Fruit fly (Drosophila melanogaster): ENCODE results near the gene CG9458.

CG9458 gene

DNA sequence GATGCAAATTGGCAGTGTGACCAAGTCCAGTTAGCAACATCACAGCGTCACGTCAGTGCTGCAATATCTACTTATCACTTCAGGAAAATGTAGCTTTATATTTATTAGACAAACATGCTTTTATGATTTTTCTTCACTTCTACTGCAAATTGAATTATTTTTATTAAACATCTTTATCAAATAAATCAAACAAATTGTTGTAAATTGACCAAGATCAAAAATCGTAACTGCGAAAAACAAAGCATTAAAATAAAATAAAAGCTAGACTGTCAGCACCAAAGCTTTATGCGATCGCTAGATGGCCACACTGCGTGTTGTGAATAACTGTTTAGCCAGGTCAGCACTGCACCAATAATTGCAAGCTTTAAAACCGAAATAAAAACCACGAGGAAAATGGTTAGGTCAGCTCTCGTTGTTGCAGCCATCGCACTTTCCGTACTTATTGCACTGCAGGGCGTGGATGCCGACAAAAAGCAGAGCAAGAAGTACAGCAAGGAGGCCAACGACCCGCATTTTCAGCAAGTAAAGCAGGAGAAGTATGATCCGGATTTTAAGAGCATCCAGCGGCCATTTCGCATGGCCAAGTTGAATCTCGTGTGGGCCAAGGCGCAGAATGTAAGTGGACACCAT, 28.4 kb downstream of the CG9458 start, which contains the start of the genes CG12945 and CG8507 (continued):
- TF ChIP-seq CG18011 (GFP tag; optimal IDR thresholded peaks at IDR 0.05), result peak; percentile 28
- peak; percentile 8 for TF ChIP-seq nom (GFP tag; optimal IDR thresholded peaks at IDR 0.05)
- no peak for TF ChIP-seq sens-2 (GFP tag; IDR thresholded peaks at IDR 0.05)
- TF ChIP-seq CG4617 (GFP tag; optimal IDR thresholded peaks at IDR 0.05; ENCODE audit: borderline replicate concordance), result peak; percentile 41
- peak; percentile 68 for TF ChIP-seq Xbp1 (GFP tag; optimal IDR thresholded peaks at IDR 0.05)
- 0 out of 2 replicates have a peak, but pooled peaks have one; percentile 31 for TF ChIP-seq E2f2 (GFP tag; IDR thresholded peaks at IDR 0.05)
- no peak for TF ChIP-seq yki (optimal IDR thresholded peaks at IDR 0.05)
- TF ChIP-seq Gsc (GFP tag; IDR thresholded peaks at IDR 0.05), result no peak
- no peak for TF ChIP-seq so (GFP tag; IDR thresholded peaks at IDR 0.05)
- TF ChIP-seq croc (GFP tag; conservative IDR thresholded peaks at IDR 0.05), result no peak
- TF ChIP-seq CG7556 (GFP tag; optimal IDR thresholded peaks at IDR 0.05), result no peak
- peak; percentile 69 for TF ChIP-seq CG17361 (GFP tag; IDR thresholded peaks at IDR 0.05)
- no peak for TF ChIP-seq p53 (GFP tag; optimal IDR thresholded peaks at IDR 0.05)
- no peak for TF ChIP-seq Lhr (GFP tag; optimal IDR thresholded peaks at IDR 0.05)
- TF ChIP-seq dimm (GFP tag; IDR thresholded peaks at IDR 0.05), result no peak
- TF ChIP-seq wdn (GFP tag; IDR thresholded peaks at IDR 0.05), result no peak
- TF ChIP-seq Oli (tag; optimal IDR thresholded peaks at IDR 0.05), result peak; percentile 13
- no peak for TF ChIP-seq CG10274 (GFP tag; optimal IDR thresholded peaks at IDR 0.05)
- TF ChIP-seq stwl (tag; optimal IDR thresholded peaks at IDR 0.05), result peak; percentile 65
- TF ChIP-seq MBD-R2 (GFP tag; IDR thresholded peaks at IDR 0.05), result peak; percentile 75
- TF ChIP-seq hb (GFP tag; IDR thresholded peaks at IDR 0.05; ENCODE audit: partially characterized antibody), result no peak
- TF ChIP-seq CG15479 (GFP tag; optimal IDR thresholded peaks at IDR 0.05), result peak; percentile 8
- no peak for TF ChIP-seq TFAM (GFP tag; optimal IDR thresholded peaks at IDR 0.05)
- TF ChIP-seq z (GFP tag; IDR thresholded peaks at IDR 0.05), result no peak
- no peak for TF ChIP-seq Tbp (GFP tag; optimal IDR thresholded peaks at IDR 0.05)
- no peak for TF ChIP-seq usp (GFP tag; optimal IDR thresholded peaks at IDR 0.05)
- TF ChIP-seq H2.0 (GFP tag; IDR thresholded peaks at IDR 0.05), result no peak
- no peak for TF ChIP-seq CG10565 (GFP tag; optimal IDR thresholded peaks at IDR 0.05)
- TF ChIP-seq NC2α (GFP tag; optimal IDR thresholded peaks at IDR 0.05), result no peak
- TF ChIP-seq slou (GFP tag; optimal IDR thresholded peaks at IDR 0.05), result no peak
- peak; percentile 40 for TF ChIP-seq ssp (GFP tag; IDR thresholded peaks at IDR 0.05)
- TF ChIP-seq CG12071 (GFP tag; optimal IDR thresholded peaks at IDR 0.05), result no peak
- no peak for TF ChIP-seq her (GFP tag; optimal IDR thresholded peaks at IDR 0.05)
- TF ChIP-seq zfh2 (GFP tag; optimal IDR thresholded peaks at IDR 0.05), result peak; percentile 69
- TF ChIP-seq CG4404 (GFP tag; IDR thresholded peaks at IDR 0.05), result peak; percentile 37; the same call in 1 of the 2 replicates
- TF ChIP-seq H15 (GFP tag; IDR thresholded peaks at IDR 0.05), result no peak
- peak; percentile 14 for TF ChIP-seq CG18619 (GFP tag; optimal IDR thresholded peaks at IDR 0.05)
- peak; percentile 44 for TF ChIP-seq Camta (GFP tag; optimal IDR thresholded peaks at IDR 0.05)
- TF ChIP-seq CG10321 (GFP tag; IDR thresholded peaks at IDR 0.05), result no peak
- peak; percentile 20; the same call in 1 of the 2 replicates for TF ChIP-seq CG31224 (GFP tag; IDR thresholded peaks at IDR 0.05)
- peak; percentile 47 for TF ChIP-seq CG2712 (tag; optimal IDR thresholded peaks at IDR 0.05)
- TF ChIP-seq Sox102F (GFP tag; optimal IDR thresholded peaks at IDR 0.05), result no peak
- no peak for TF ChIP-seq NFAT (GFP tag; IDR thresholded peaks at IDR 0.05)
- TF ChIP-seq pros (GFP tag; optimal IDR thresholded peaks at IDR 0.05), result no peak
- TF ChIP-seq HLH4C (GFP tag; IDR thresholded peaks at IDR 0.05; ENCODE audit: partially characterized antibody), result no peak
- TF ChIP-seq CG17612 (GFP tag; IDR thresholded peaks at IDR 0.05), result no peak
- TF ChIP-seq ase (GFP tag; IDR thresholded peaks at IDR 0.05), result no peak
- TF ChIP-seq cwo (GFP tag; optimal IDR thresholded peaks at IDR 0.05), result no peak
- no peak for TF ChIP-seq eve (GFP tag; optimal IDR thresholded peaks at IDR 0.05)
- TF ChIP-seq CG17359 (tag; optimal IDR thresholded peaks at IDR 0.05), result no peak
- TF ChIP-seq gt (GFP tag; IDR thresholded peaks at IDR 0.05), result no peak
- TF ChIP-seq sim (GFP tag; IDR thresholded peaks at IDR 0.05), result no peak
